Worm (Caenorhabditis elegans) whole organism, midembryonic: ENCODE results near the gene T05A8.2.
"Not testable (repeated sequence)": the region's sequence is repeated elsewhere in the genome, so short reads cannot be mapped to it uniquely, and the experiment has no call there.

Experiments used
- T22C8.4 ChIP-seq: fragments of 200-800 bp; sonication (Bioruptor generic); IDR thresholded peaks from 2 replicates; pipeline ENCODE4 v1.3.6; 2022; ENCODE audit warnings: missing genetic modification characterization, missing compliant biosample characterization
- cog-1 ChIP-seq: sonication (generic microtip); optimal IDR thresholded peaks from 2 replicates; lab custom pipeline; 2016; ENCODE audit warnings: missing genetic modification characterization, missing compliant biosample characterization
- flt-1 ChIP-seq: fragments of 200-800 bp; sonication (Bioruptor generic); IDR thresholded peaks from 2 replicates; pipeline ENCODE4 v1.3.6; 2022; ENCODE audit warnings: missing genetic modification characterization, missing compliant biosample characterization
- klf-2 ChIP-seq: fragments of 200-800 bp; sonication (Bioruptor generic); conservative IDR thresholded peaks from 2 replicates; pipeline ENCODE4 v1.3.6; 2022; ENCODE audit warnings: missing genetic modification reagents, missing genetic modification characterization, missing compliant biosample characterization
- med-1 ChIP-seq: sonication (generic microtip); optimal IDR thresholded peaks from 2 replicates; lab custom pipeline; 2017; ENCODE audit warnings: missing genetic modification characterization, mild to moderate bottlenecking, missing compliant biosample characterization, antibody characterized with exemption, missing genetic modification reagents; ENCODE audit not compliant: insufficient read depth
- ref-1 ChIP-seq: fragments of 200-800 bp; sonication (Bioruptor generic); conservative IDR thresholded peaks from 2 replicates; pipeline ENCODE4 v1.3.6; 2022; ENCODE audit warnings: missing genetic modification reagents, missing genetic modification characterization, missing compliant biosample characterization
- tab-1 ChIP-seq: fragments of 200-800 bp; sonication (Bioruptor generic); IDR thresholded peaks from 2 replicates; pipeline ENCODE4 v1.3.6; 2022; ENCODE audit warnings: missing genetic modification characterization, missing compliant biosample characterization
- ztf-23 ChIP-seq: fragments of 200-800 bp; sonication (Bioruptor generic); IDR thresholded peaks from 2 replicates; pipeline ENCODE4 v1.3.6; 2022; ENCODE audit warnings: missing genetic modification reagents, missing genetic modification characterization, missing compliant biosample characterization
- ztf-29 ChIP-seq: fragments of 200-800 bp; sonication (Bioruptor generic); IDR thresholded peaks from 2 replicates; pipeline ENCODE4 v1.3.6; 2022; ENCODE audit warnings: missing genetic modification reagents, missing genetic modification characterization, missing compliant biosample characterization

Gene T05A8.2

ce11 chrII:2698378-2698777 is 12.4 kb downstream of the T05A8.2 start, which contains the start of gene sri-62:
Gene sri-62 (minus strand): TSS chrII:2698478.
- TF ChIP-seq ztf-23 (GFP tag; lab: Robert Waterston, UW) (no peak), ref-1 (no peak), ztf-29 (GFP tag; lab: Robert Waterston, UW) (no peak), cog-1 (tag; lab: Kevin White, UChicago) (no peak), med-1 (no peak), T22C8.4 (GFP tag; lab: Robert Waterston, UW) (no peak), tab-1 (no peak), flt-1 (no peak), klf-2 (no peak)

ce11 chrII:2695079-2695478 is 15.7 kb downstream of the T05A8.2 start:
- TF ChIP-seq ref-1: no peak
- TF ChIP-seq T22C8.4 (GFP tag; lab: Robert Waterston, UW): no peak
- TF ChIP-seq cog-1 (tag; lab: Kevin White, UChicago): no peak
- TF ChIP-seq ztf-23 (GFP tag; lab: Robert Waterston, UW): no peak

DNA sequence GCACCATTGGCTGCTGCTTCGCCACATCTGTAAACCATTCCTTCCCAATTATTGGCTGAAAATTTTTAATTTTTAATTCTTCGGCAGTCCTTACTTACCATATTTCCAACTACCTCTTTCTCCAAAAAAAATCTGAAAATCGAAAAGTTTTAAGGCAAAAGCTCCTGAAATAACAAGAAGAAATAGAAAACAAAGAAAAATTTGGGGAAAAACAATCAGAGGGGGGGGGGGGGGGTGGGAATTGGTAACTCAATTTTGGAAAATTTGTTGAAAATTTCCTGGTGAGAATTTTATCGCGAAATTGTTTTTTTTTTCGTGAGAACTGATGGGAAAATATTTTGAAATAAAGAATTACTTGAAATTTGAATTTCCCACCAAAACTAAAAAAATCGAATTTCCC is 18.3 kb downstream of the T05A8.2 start, which contains the start of gene set-11:
Gene set-11 (minus strand): TSS at position 101 of the 400 bp plus-strand sequence.
- no peak for TF ChIP-seq T22C8.4 (GFP tag; lab: Robert Waterston, UW)
- TF ChIP-seq klf-2: no peak
- no peak for TF ChIP-seq ref-1
- TF ChIP-seq tab-1: no peak
- no peak for TF ChIP-seq ztf-23 (GFP tag; lab: Robert Waterston, UW)
- TF ChIP-seq cog-1 (tag; lab: Kevin White, UChicago): no peak
- TF ChIP-seq med-1: no peak
- no peak for TF ChIP-seq flt-1
- no peak for TF ChIP-seq ztf-29 (GFP tag; lab: Robert Waterston, UW)

ce11 chrII:2690080-2690479 is 20.7 kb downstream of the T05A8.2 start, which contains the start of gene nspf-3:
Gene nspf-3 (minus strand): TSS chrII:2690180.
- no peak for TF ChIP-seq ztf-23 (GFP tag; lab: Robert Waterston, UW)
- TF ChIP-seq T22C8.4 (GFP tag; lab: Robert Waterston, UW): no peak

- TF ChIP-seq flt-1; ztf-29 (GFP tag; lab: Robert Waterston, UW); klf-2: not testable (repeated sequence)
Observed at ce11 chrII:2688616-2689015, 22.2 kb downstream of the T05A8.2 start, which contains the start of gene nspf-2. Gene nspf-2 (plus strand): TSS chrII:2688916.

DNA sequence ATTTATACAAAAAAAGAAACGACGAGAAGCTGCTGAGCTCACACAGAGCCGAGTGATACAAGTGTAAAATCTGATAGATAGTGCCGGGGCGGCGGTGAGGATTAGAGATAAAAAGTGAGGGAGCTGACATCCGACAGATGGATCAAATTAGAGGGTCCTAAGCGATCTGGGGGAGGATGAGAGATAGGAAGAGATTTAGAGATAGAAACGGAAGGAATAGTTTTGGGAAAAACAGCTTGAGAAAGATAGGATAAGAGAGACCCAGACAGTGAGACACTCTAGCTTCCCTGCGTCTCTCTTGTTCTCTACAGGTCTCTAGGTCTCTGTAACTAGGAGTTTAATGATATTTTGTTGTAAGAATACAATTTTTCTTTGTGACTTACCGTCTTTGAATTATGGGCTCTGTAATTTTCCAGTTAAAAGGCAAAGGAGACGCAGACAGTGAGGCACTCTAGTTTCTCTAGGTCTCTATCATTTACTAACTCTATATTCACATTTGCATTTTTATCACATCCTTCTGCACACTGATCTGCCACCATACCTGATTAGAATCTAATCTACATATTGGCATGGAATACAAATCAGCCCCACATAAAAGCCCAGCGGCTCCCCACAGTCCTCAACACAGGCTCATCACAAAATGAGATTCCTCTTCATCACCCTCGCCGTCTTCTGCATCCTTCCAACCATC is 23.7 kb downstream of the T05A8.2 start, which contains the start of the genes sup-9 and nspf-1:
Gene sup-9 (minus strand): TSS at position 43 of the 691 bp plus-strand sequence.
Gene nspf-1 (plus strand): TSS at position 641 of the 691 bp plus-strand sequence.
- TF ChIP-seq klf-2 (no peak), ztf-23 (GFP tag; lab: Robert Waterston, UW) (no peak), T22C8.4 (GFP tag; lab: Robert Waterston, UW) (no peak), cog-1 (tag; lab: Kevin White, UChicago) (no peak), flt-1 (no peak), tab-1 (no peak), ref-1 (no peak), med-1 (no peak)

- TF ChIP-seq ztf-29 (GFP tag; lab: Robert Waterston, UW) (no peak), tab-1 (no peak), med-1 (no peak), T22C8.4 (GFP tag; lab: Robert Waterston, UW) (no peak), flt-1 (no peak), klf-2 (no peak), ztf-23 (GFP tag; lab: Robert Waterston, UW) (no peak), cog-1 (tag; lab: Kevin White, UChicago) (no peak), ref-1 (no peak)
Observed at ce11 chrII:2684783-2685182, 26.0 kb downstream of the T05A8.2 start.

- TF ChIP-seq med-1 (no peak), flt-1 (no peak), klf-2 (no peak), T22C8.4 (GFP tag; lab: Robert Waterston, UW) (no peak), tab-1 (no peak), ref-1 (no peak), cog-1 (tag; lab: Kevin White, UChicago) (no peak), ztf-23 (GFP tag; lab: Robert Waterston, UW) (no peak), ztf-29 (GFP tag; lab: Robert Waterston, UW) (no peak)
Observed at ce11 chrII:2684208-2684607, 26.6 kb downstream of the T05A8.2 start, which contains the start of gene ceh-87. Gene ceh-87 (minus strand): TSS chrII:2684308.

DNA sequence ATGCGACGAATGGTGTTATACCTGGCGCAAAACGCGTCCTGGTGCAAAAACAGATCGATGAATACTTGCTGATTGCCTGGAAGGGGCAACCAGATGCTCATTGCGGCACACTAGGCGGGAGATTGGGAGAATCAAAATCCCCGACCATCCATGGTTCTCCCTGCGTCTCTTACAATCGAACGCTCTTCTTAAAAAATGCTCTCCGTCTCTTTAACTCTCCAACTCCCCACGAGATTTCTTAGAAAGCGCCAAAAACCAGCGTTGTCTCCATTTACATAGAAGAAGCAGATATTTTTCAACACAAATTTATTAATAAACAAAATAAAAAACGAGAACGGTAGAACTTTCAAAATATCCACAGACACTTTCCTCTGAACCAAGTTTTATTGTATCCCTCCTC is 29.7 kb downstream of the T05A8.2 start, which contains the start of gene F34D6.1:
Gene F34D6.1 (minus strand): TSS at position 101 of the 400 bp plus-strand sequence.
- TF ChIP-seq T22C8.4 (GFP tag; lab: Robert Waterston, UW): no peak
- no peak for TF ChIP-seq klf-2
- no peak for TF ChIP-seq ztf-29 (GFP tag; lab: Robert Waterston, UW)
- no peak for TF ChIP-seq cog-1 (tag; lab: Kevin White, UChicago)
- no peak for TF ChIP-seq tab-1
- no peak for TF ChIP-seq med-1
- no peak for TF ChIP-seq ref-1
- TF ChIP-seq flt-1: no peak
- no peak for TF ChIP-seq ztf-23 (GFP tag; lab: Robert Waterston, UW)

DNA sequence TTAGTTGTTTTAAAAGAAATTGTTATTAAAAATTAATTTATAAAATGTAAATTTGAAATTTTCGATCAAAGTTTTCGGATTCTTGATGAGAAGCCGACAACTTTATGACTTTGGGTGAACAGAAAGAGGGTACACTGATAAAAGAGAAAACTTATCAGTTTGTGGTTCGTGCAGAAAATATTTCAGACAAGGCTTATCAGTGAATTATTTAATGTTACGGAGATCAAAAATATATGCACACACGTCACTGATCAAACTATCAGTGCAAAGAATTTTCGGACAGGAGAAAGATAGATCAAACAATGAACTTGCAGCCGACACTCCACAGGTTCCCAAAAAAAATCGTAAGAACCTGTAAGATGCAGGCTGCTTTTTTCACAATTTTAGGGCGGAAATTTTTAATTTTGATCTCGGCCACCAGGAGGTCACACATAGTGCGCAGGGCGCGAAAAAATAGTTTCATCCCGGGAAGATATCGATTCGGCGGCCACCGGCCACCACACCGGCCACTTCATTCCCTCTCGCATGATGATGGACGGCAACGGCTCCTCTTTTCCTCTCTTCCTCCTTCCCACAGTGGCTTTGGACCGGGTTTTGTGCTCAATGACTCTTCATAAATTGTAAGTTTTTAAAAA is 33.2 kb downstream of the T05A8.2 start, which contains the start of gene F22E5.17:
Gene F22E5.17 (plus strand): TSS at position 508 of the 635 bp plus-strand sequence.
- TF ChIP-seq cog-1 (tag; lab: Kevin White, UChicago) (no peak), flt-1 (no peak), med-1 (no peak), ztf-23 (GFP tag; lab: Robert Waterston, UW) (no peak), T22C8.4 (GFP tag; lab: Robert Waterston, UW) (no peak), klf-2 (no peak), tab-1 (no peak), ztf-29 (GFP tag; lab: Robert Waterston, UW) (no peak), ref-1 (no peak)
